Worm (Caenorhabditis elegans) whole organism, mixed stage, embryonic: ENCODE data around the gene F13H10.5.

ENCODE experiments used
- M03D4.4 ChIP-seq: sonication (generic microtip); optimal IDR thresholded peaks from 2 replicates; lab custom pipeline; 2017; ENCODE audit warnings: mild to moderate bottlenecking, missing genetic modification characterization, missing compliant biosample characterization
- bed-3 ChIP-seq: fragments of 200-800 bp; sonication (Bioruptor generic); optimal IDR thresholded peaks from 3 replicates; lab custom pipeline; 2018; ENCODE audit warnings: mild to moderate bottlenecking, missing genetic modification characterization, moderate library complexity, missing compliant biosample characterization
- blmp-1 ChIP-seq: fragments of 150-350 bp; optimal IDR thresholded peaks from 2 replicates; lab custom pipeline; 2014; ENCODE audit warnings: missing biosample characterization, missing genetic modification characterization
- ceh-39 ChIP-seq: fragments of 150-350 bp; optimal IDR thresholded peaks from 2 replicates; lab custom pipeline; 2014; ENCODE audit warnings: missing biosample characterization, missing genetic modification characterization
- ceh-43 ChIP-seq: fragments of 200-800 bp; sonication (Bioruptor generic); optimal IDR thresholded peaks from 2 replicates; lab custom pipeline; 2018; ENCODE audit warnings: mild to moderate bottlenecking, missing genetic modification characterization, moderate library complexity, missing compliant biosample characterization
- ceh-83 ChIP-seq: fragments of 200-800 bp; sonication (Bioruptor generic); optimal IDR thresholded peaks from 2 replicates; lab custom pipeline; 2018; ENCODE audit warnings: mild to moderate bottlenecking, missing genetic modification characterization, missing compliant biosample characterization
- ces-1 ChIP-seq: fragments of 150-350 bp; optimal IDR thresholded peaks from 2 replicates; lab custom pipeline; 2014; ENCODE audit warnings: missing biosample characterization, missing genetic modification reagents, missing genetic modification characterization
- cnd-1 ChIP-seq: fragments of 200-800 bp; sonication (Bioruptor generic); optimal IDR thresholded peaks from 2 replicates; lab custom pipeline; 2018; ENCODE audit warnings: mild to moderate bottlenecking, missing genetic modification characterization, missing compliant biosample characterization
- drap-1 ChIP-seq: fragments of 200-800 bp; sonication (Bioruptor generic); optimal IDR thresholded peaks from 3 replicates; lab custom pipeline; 2018; ENCODE audit warnings: mild to moderate bottlenecking, missing genetic modification characterization, missing compliant biosample characterization
- elt-1 ChIP-seq: sonication (generic microtip); optimal IDR thresholded peaks from 2 replicates; lab custom pipeline; 2017; ENCODE audit warnings: missing genetic modification characterization, mild to moderate bottlenecking, missing compliant biosample characterization, antibody characterized with exemption, moderate library complexity, borderline replicate concordance; ENCODE audit not compliant: insufficient read depth
- elt-3 ChIP-seq: fragments of 150-350 bp; optimal IDR thresholded peaks from 2 replicates; lab custom pipeline; 2014; ENCODE audit warnings: missing biosample characterization, missing genetic modification characterization
- flh-1 ChIP-seq: fragments of 200-800 bp; sonication (Bioruptor generic); optimal IDR thresholded peaks from 2 replicates; lab custom pipeline; 2018; ENCODE audit warnings: mild to moderate bottlenecking, missing genetic modification characterization, moderate library complexity, missing compliant biosample characterization
- hlh-1 ChIP-seq: fragments of 150-350 bp; optimal IDR thresholded peaks from 2 replicates; lab custom pipeline; 2014; ENCODE audit warnings: missing biosample characterization, missing genetic modification reagents, missing genetic modification characterization
- lin-13 ChIP-seq: fragments of 150-350 bp; optimal IDR thresholded peaks from 2 replicates; lab custom pipeline; 2014; ENCODE audit warnings: missing biosample characterization, missing genetic modification characterization
- lin-32 ChIP-seq: fragments of 200-800 bp; sonication (Bioruptor generic); optimal IDR thresholded peaks from 2 replicates; lab custom pipeline; 2018; ENCODE audit warnings: mild to moderate bottlenecking, missing genetic modification characterization, missing compliant biosample characterization
- lsy-2 ChIP-seq: fragments of 150-350 bp; optimal IDR thresholded peaks from 2 replicates; lab custom pipeline; 2014; ENCODE audit warnings: missing biosample characterization, missing genetic modification characterization
- mab-5 ChIP-seq: fragments of 150-350 bp; optimal IDR thresholded peaks from 2 replicates; lab custom pipeline; 2014; ENCODE audit warnings: missing biosample characterization, missing genetic modification characterization
- mep-1 ChIP-seq: fragments of 150-350 bp; optimal IDR thresholded peaks from 2 replicates; lab custom pipeline; 2017; ENCODE audit warnings: missing biosample characterization, missing genetic modification reagents, missing genetic modification characterization, inconsistent platforms
- mls-2 ChIP-seq: sonication (generic microtip); optimal IDR thresholded peaks from 2 replicates; lab custom pipeline; 2016; ENCODE audit warnings: mild to moderate bottlenecking, missing genetic modification characterization, moderate library complexity, missing compliant biosample characterization
- nhr-12 ChIP-seq: fragments of 150-350 bp; optimal IDR thresholded peaks from 2 replicates; lab custom pipeline; 2014; ENCODE audit warnings: missing biosample characterization, missing genetic modification characterization
- nhr-2 ChIP-seq: fragments of 150-350 bp; optimal IDR thresholded peaks from 2 replicates; lab custom pipeline; 2014; ENCODE audit warnings: missing biosample characterization, missing genetic modification characterization
- nhr-237 ChIP-seq: fragments of 150-350 bp; optimal IDR thresholded peaks from 2 replicates; lab custom pipeline; 2014; ENCODE audit warnings: missing biosample characterization, missing genetic modification characterization
- nhr-28 ChIP-seq: fragments of 150-350 bp; optimal IDR thresholded peaks from 2 replicates; lab custom pipeline; 2014; ENCODE audit warnings: missing biosample characterization, missing genetic modification characterization
- nhr-76 ChIP-seq: sonication (generic microtip); optimal IDR thresholded peaks from 2 replicates; lab custom pipeline; 2017; ENCODE audit warnings: missing biosample characterization, missing genetic modification characterization
- pha-4 ChIP-seq: fragments of 150-350 bp; optimal IDR thresholded peaks from 2 replicates; lab custom pipeline; 2018; ENCODE audit warnings: missing biosample characterization, missing genetic modification reagents, missing genetic modification characterization
- sem-2 ChIP-seq: fragments of 200-800 bp; sonication (Bioruptor generic); optimal IDR thresholded peaks from 2 replicates; lab custom pipeline; 2018; ENCODE audit warnings: mild to moderate bottlenecking, missing genetic modification characterization, missing compliant biosample characterization
- snpc-4 ChIP-seq: fragments of 150-350 bp; optimal IDR thresholded peaks from 2 replicates; lab custom pipeline; 2014; ENCODE audit warnings: missing biosample characterization, missing genetic modification characterization
- sptf-1 ChIP-seq: sonication (generic microtip); optimal IDR thresholded peaks from 2 replicates; lab custom pipeline; 2017; ENCODE audit warnings: mild to moderate bottlenecking, missing genetic modification characterization, moderate library complexity, missing compliant biosample characterization
- tbx-8 ChIP-seq: fragments of 200-800 bp; sonication (Bioruptor generic); optimal IDR thresholded peaks from 2 replicates; lab custom pipeline; 2018; ENCODE audit warnings: mild to moderate bottlenecking, missing genetic modification characterization, moderate library complexity, missing compliant biosample characterization
- unc-120 ChIP-seq: sonication (generic microtip); optimal IDR thresholded peaks from 2 replicates; lab custom pipeline; 2017; ENCODE audit warnings: missing genetic modification characterization, missing compliant biosample characterization; ENCODE audit not compliant: poor library complexity, severe bottlenecking
- unc-39 ChIP-seq: fragments of 150-350 bp; optimal IDR thresholded peaks from 2 replicates; lab custom pipeline; 2014; ENCODE audit warnings: missing biosample characterization, missing genetic modification characterization
- unc-62 ChIP-seq: fragments of 150-350 bp; optimal IDR thresholded peaks from 2 replicates; lab custom pipeline; 2014; ENCODE audit warnings: missing biosample characterization, missing genetic modification reagents, missing genetic modification characterization
- zip-8 ChIP-seq: fragments of 150-350 bp; optimal IDR thresholded peaks from 2 replicates; lab custom pipeline; 2014; ENCODE audit warnings: missing biosample characterization, missing genetic modification characterization
- ztf-11 ChIP-seq: fragments of 150-350 bp; optimal IDR thresholded peaks from 2 replicates; lab custom pipeline; 2014; ENCODE audit warnings: missing biosample characterization, missing genetic modification characterization

Gene F13H10.5

ce11 chrIV:10975968-10976367 lies 14.8 kb upstream of the F13H10.5 start:
- no peak for TF ChIP-seq drap-1 (GFP tag; lab: Kevin White, UChicago)
- no peak for TF ChIP-seq elt-3 (tag; lab: Kevin White, UChicago)
- TF ChIP-seq elt-1, result peak; percentile 21

ce11 chrIV:10978641-10979040 lies 12.2 kb upstream of the F13H10.5 start:
- TF ChIP-seq mep-1 (tag; lab: Kevin White, UChicago) (no peak), mab-5 (tag; lab: Kevin White, UChicago) (no peak), flh-1 (GFP tag; lab: Kevin White, UChicago) (no peak), zip-8 (tag; lab: Kevin White, UChicago) (no peak), elt-3 (tag; lab: Kevin White, UChicago) (no peak), lin-32 (GFP tag; lab: Kevin White, UChicago) (no peak), nhr-237 (tag; lab: Kevin White, UChicago) (no peak), unc-120 (tag; lab: Kevin White, UChicago) (no peak), nhr-76 (tag; lab: Kevin White, UChicago) (no peak), snpc-4 (no peak), pha-4 (tag; lab: Kevin White, UChicago) (no peak), M03D4.4 (tag; lab: Kevin White, UChicago) (no peak), ces-1 (GFP tag; lab: Kevin White, UChicago) (no peak), sptf-1 (tag; lab: Kevin White, UChicago) (no peak), ceh-39 (no peak), lin-13 (tag; lab: Kevin White, UChicago) (no peak), drap-1 (GFP tag; lab: Kevin White, UChicago) (no peak)

DNA sequence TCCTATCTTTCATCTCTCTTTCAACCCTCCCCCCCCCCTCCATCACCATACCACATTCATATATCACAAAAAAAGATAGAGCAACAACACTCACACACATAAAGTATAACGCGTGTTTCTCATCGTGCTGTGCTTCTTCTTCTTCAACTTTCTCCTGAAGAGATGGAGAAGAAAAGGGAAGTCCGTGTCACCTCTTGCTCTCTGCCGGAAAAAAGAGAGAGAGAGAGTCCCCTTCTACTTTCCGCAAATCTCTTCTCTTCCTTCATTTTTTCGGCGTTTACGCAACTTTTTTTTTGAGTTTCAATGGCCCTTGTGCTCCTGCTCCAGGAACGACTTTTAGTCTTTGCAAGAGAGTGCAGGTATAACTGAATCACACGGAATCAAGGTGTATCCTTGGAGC lies 11.1 kb upstream of the F13H10.5 start:
- TF ChIP-seq unc-120 (tag; lab: Kevin White, UChicago), result peak; percentile 19
- TF ChIP-seq elt-1, result no peak
- no peak for TF ChIP-seq mls-2
- TF ChIP-seq lin-32 (GFP tag; lab: Kevin White, UChicago), result no peak
- no peak for TF ChIP-seq blmp-1 (tag; lab: Kevin White, UChicago)
- no peak for TF ChIP-seq nhr-2 (tag; lab: Kevin White, UChicago)
- no peak for TF ChIP-seq sptf-1 (tag; lab: Kevin White, UChicago)
- no peak for TF ChIP-seq mab-5 (tag; lab: Kevin White, UChicago)
- TF ChIP-seq, all 35 proteins: peak for 1

DNA sequence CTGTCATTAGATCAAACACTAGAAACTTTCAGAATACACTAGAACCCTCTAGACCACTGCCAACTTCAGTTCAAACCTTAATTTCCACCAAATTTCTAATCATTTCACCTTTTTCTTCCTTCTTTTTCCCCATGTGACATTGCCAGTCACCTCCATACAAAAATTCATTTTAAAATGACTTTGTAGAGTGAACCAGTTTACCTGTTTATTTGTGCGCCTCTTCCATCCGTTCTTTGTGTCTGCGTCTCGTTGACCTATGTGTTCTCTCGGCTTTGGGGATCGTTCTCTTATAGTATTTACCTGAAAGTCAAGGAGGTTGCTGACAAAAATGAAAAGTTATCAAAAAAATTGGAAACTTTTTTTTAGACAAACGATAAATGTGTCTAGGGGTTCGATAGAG lies 10.2 kb upstream of the F13H10.5 start:
- TF ChIP-seq lin-13 (tag; lab: Kevin White, UChicago) (no peak), lsy-2 (tag; lab: Kevin White, UChicago) (no peak), nhr-12 (no peak), snpc-4 (no peak), ceh-83 (no peak), nhr-76 (tag; lab: Kevin White, UChicago) (no peak), ceh-43 (GFP tag; lab: Kevin White, UChicago) (no peak), M03D4.4 (tag; lab: Kevin White, UChicago) (no peak), unc-39 (no peak), lin-32 (GFP tag; lab: Kevin White, UChicago) (no peak), mep-1 (tag; lab: Kevin White, UChicago) (no peak), ceh-39 (no peak), flh-1 (GFP tag; lab: Kevin White, UChicago) (no peak), tbx-8 (GFP tag; lab: Kevin White, UChicago) (no peak), ztf-11 (no peak), cnd-1 (tag; lab: Kevin White, UChicago) (no peak), hlh-1 (no peak)

- TF ChIP-seq tbx-8 (GFP tag; lab: Kevin White, UChicago) (no peak), bed-3 (GFP tag; lab: Kevin White, UChicago) (no peak), sem-2 (GFP tag; lab: Kevin White, UChicago) (no peak), unc-62 (no peak), ceh-43 (GFP tag; lab: Kevin White, UChicago) (no peak), hlh-1 (no peak), snpc-4 (no peak), nhr-28 (tag; lab: Kevin White, UChicago) (no peak)
- TF ChIP-seq, all 35 proteins: peak for 0
Measured at ce11 chrIV:10981761-10982160, 9.0 kb upstream of the F13H10.5 start, which contains the start of gene Y43E12A.2. Gene Y43E12A.2, plus strand, starts transcription at chrIV:10982061.
